Fruit fly (Drosophila melanogaster) whole organism, prepupa: Measurements from ENCODE around the gene Wbp2.
A peak's percentile ranks its signal among the peaks of the same experiment; 100 is the strongest.

ENCODE experiments used
- Blimp-1 ChIP-seq: fragments of 200-800 bp; sonication (Bioruptor generic); optimal IDR thresholded peaks from 3 replicates; lab custom pipeline; 2017; ENCODE audit warnings: missing biosample characterization, missing genetic modification characterization, mild to moderate bottlenecking, moderate library complexity, missing genetic modification reagents
- CG10631 ChIP-seq: fragments of 200-800 bp; sonication (Bioruptor generic); optimal IDR thresholded peaks from 2 replicates; lab custom pipeline; 2016; ENCODE audit warnings: missing biosample characterization, missing genetic modification characterization
- CG10669 ChIP-seq: fragments of 200-800 bp; sonication (Bioruptor generic); optimal IDR thresholded peaks from 3 replicates; lab custom pipeline; 2018; ENCODE audit warnings: missing biosample characterization, mild to moderate bottlenecking, missing genetic modification characterization, moderate library complexity
- CG15336 ChIP-seq: fragments of 200-800 bp; sonication (Bioruptor generic); IDR thresholded peaks from 2 replicates; pipeline ENCODE4 v1.3.6; 2022; ENCODE audit warnings: missing biosample characterization, missing genetic modification characterization
- CG1621 ChIP-seq: fragments of 200-800 bp; sonication (Bioruptor generic); optimal IDR thresholded peaks from 3 replicates; lab custom pipeline; 2018; ENCODE audit warnings: missing biosample characterization, mild to moderate bottlenecking, missing genetic modification characterization
- CG16779 ChIP-seq: fragments of 200-800 bp; sonication (Bioruptor generic); optimal IDR thresholded peaks from 3 replicates; lab custom pipeline; 2017; ENCODE audit warnings: missing biosample characterization, mild to moderate bottlenecking, missing genetic modification characterization
- CG32006 ChIP-seq: fragments of 200-800 bp; sonication (Bioruptor generic); optimal IDR thresholded peaks from 3 replicates; lab custom pipeline; 2017; ENCODE audit warnings: missing biosample characterization, mild to moderate bottlenecking, missing genetic modification characterization
- CG3919 ChIP-seq: fragments of 200-800 bp; sonication (Bioruptor generic); optimal IDR thresholded peaks from 3 replicates; lab custom pipeline; 2016; ENCODE audit warnings: missing biosample characterization, missing genetic modification characterization
- CG6276 ChIP-seq: fragments of 200-800 bp; sonication (Bioruptor generic); optimal IDR thresholded peaks from 2 replicates; lab custom pipeline; 2017; ENCODE audit warnings: missing biosample characterization, mild to moderate bottlenecking, missing genetic modification characterization
- CG6792 ChIP-seq: fragments of 200-800 bp; sonication (Bioruptor generic); optimal IDR thresholded peaks from 3 replicates; lab custom pipeline; 2016; ENCODE audit warnings: missing biosample characterization, missing genetic modification characterization
- CG8119 ChIP-seq: fragments of 200-800 bp; sonication (Bioruptor generic); IDR thresholded peaks from 3 replicates; pipeline ENCODE4 v1.3.6; 2022; ENCODE audit warnings: missing biosample characterization, missing genetic modification characterization
- CG8632 ChIP-seq: fragments of 200-800 bp; sonication (Bioruptor generic); optimal IDR thresholded peaks from 3 replicates; lab custom pipeline; 2016; ENCODE audit warnings: missing biosample characterization, missing genetic modification characterization
- CG9139 ChIP-seq: fragments of 200-800 bp; sonication (Bioruptor generic); optimal IDR thresholded peaks from 3 replicates; lab custom pipeline; 2017; ENCODE audit warnings: missing biosample characterization, mild to moderate bottlenecking, missing genetic modification characterization
- Eip75B ChIP-seq: fragments of 200-800 bp; sonication (Bioruptor generic); optimal IDR thresholded peaks from 3 replicates; lab custom pipeline; 2016; ENCODE audit warnings: missing biosample characterization, missing genetic modification characterization
- Eip78C ChIP-seq: fragments of 200-800 bp; sonication (Bioruptor generic); peaks from one replicate; lab custom pipeline; 2016; ENCODE audit warnings: missing biosample characterization, missing genetic modification characterization
- Eip93F ChIP-seq: fragments of 200-800 bp; sonication (Bioruptor generic); optimal IDR thresholded peaks from 2 replicates; lab custom pipeline; 2016; ENCODE audit warnings: missing biosample characterization, mild to moderate bottlenecking, missing genetic modification characterization
- Ets21C ChIP-seq: fragments of 200-800 bp; sonication (Bioruptor generic); optimal IDR thresholded peaks from 3 replicates; lab custom pipeline; 2016; ENCODE audit warnings: missing biosample characterization, missing genetic modification characterization
- Gug ChIP-seq: fragments of 200-800 bp; sonication (Bioruptor generic); IDR thresholded peaks from 2 replicates; pipeline ENCODE4 v1.3.6; 2022; ENCODE audit warnings: missing biosample characterization, missing genetic modification characterization
- Hr4 ChIP-seq: fragments of 200-800 bp; sonication (Bioruptor generic); optimal IDR thresholded peaks from 3 replicates; lab custom pipeline; 2016; ENCODE audit warnings: missing biosample characterization, missing genetic modification characterization
- Lpt ChIP-seq: fragments of 200-800 bp; sonication (Bioruptor generic); optimal IDR thresholded peaks from 3 replicates; lab custom pipeline; 2016; ENCODE audit warnings: missing biosample characterization, missing genetic modification characterization
- Met ChIP-seq: fragments of 200-800 bp; sonication (Bioruptor generic); optimal IDR thresholded peaks from 3 replicates; lab custom pipeline; 2016; ENCODE audit warnings: missing biosample characterization, missing genetic modification characterization
- OdsH ChIP-seq: fragments of 200-800 bp; sonication (Bioruptor generic); optimal IDR thresholded peaks from 3 replicates; lab custom pipeline; 2016; ENCODE audit warnings: missing biosample characterization, missing genetic modification characterization
- Smox ChIP-seq: fragments of 200-800 bp; sonication (Bioruptor generic); optimal IDR thresholded peaks from 3 replicates; lab custom pipeline; 2016; ENCODE audit warnings: missing biosample characterization, missing genetic modification characterization
- Sox14 ChIP-seq: fragments of 200-800 bp; sonication (Bioruptor generic); optimal IDR thresholded peaks from 3 replicates; lab custom pipeline; 2016; ENCODE audit warnings: missing biosample characterization, missing genetic modification characterization
- dac ChIP-seq: fragments of 200-800 bp; sonication (Bioruptor generic); optimal IDR thresholded peaks from 2 replicates; lab custom pipeline; 2017; ENCODE audit warnings: missing biosample characterization, mild to moderate bottlenecking, missing genetic modification characterization
- esn ChIP-seq: fragments of 200-800 bp; sonication (Bioruptor generic); optimal IDR thresholded peaks from 2 replicates; lab custom pipeline; 2016; ENCODE audit warnings: missing biosample characterization, mild to moderate bottlenecking, missing genetic modification characterization, moderate library complexity
- fkh ChIP-seq: fragments of 200-800 bp; sonication (Bioruptor generic); optimal IDR thresholded peaks from 3 replicates; lab custom pipeline; 2017; ENCODE audit warnings: missing biosample characterization, mild to moderate bottlenecking, missing genetic modification characterization, moderate library complexity
- salr ChIP-seq, 2 experiments: fragments of 200-800 bp; sonication (Bioruptor generic); optimal IDR thresholded peaks; 3 replicates each; lab custom pipeline; 2016 to 2018; ENCODE audit warnings: missing biosample characterization in 2 of 2, missing genetic modification characterization in 2 of 2, mild to moderate bottlenecking in 1 of 2
- spab ChIP-seq: fragments of 200-800 bp; sonication (Bioruptor generic); optimal IDR thresholded peaks from 2 replicates; lab custom pipeline; 2017; ENCODE audit warnings: missing biosample characterization, mild to moderate bottlenecking, missing genetic modification characterization, missing genetic modification reagents
- topi ChIP-seq: fragments of 200-800 bp; sonication (Bioruptor generic); optimal IDR thresholded peaks from 3 replicates; lab custom pipeline; 2016; ENCODE audit warnings: missing biosample characterization, missing genetic modification characterization
- vri ChIP-seq: fragments of 200-800 bp; sonication (Bioruptor generic); optimal IDR thresholded peaks from 3 replicates; lab custom pipeline; 2016; ENCODE audit warnings: missing biosample characterization, mild to moderate bottlenecking, missing genetic modification characterization

Wbp2 gene

dm6 chr3L:12862820-12863219 lies 12.9 kb downstream of the Wbp2 start, which contains the start of gene CG10943:
Gene CG10943, minus strand, starts transcription at chr3L:12862920.
- TF ChIP-seq CG6276 (GFP tag; lab: Kevin White, UChicago) = no peak
- TF ChIP-seq Sox14 (GFP tag; lab: Kevin White, UChicago) = no peak
- TF ChIP-seq CG8632 (GFP tag; lab: Kevin White, UChicago) = no peak
- TF ChIP-seq Eip78C = no peak
- no peak for TF ChIP-seq Lpt (GFP tag; lab: Kevin White, UChicago)
- peak; percentile 14 for TF ChIP-seq vri

- TF ChIP-seq CG6792 (GFP tag; lab: Kevin White, UChicago) (no peak), CG3919 (GFP tag; lab: Kevin White, UChicago) (no peak), CG8119 (no peak), OdsH (no peak)
These were observed 14.5 kb downstream of the Wbp2 start for dm6 chr3L:12864472-12864871.

dm6 chr3L:12867956-12868443 lies 18.0 kb downstream of the Wbp2 start:
- TF ChIP-seq Eip75B (GFP tag; lab: Kevin White, UChicago) = no peak
- TF ChIP-seq Gug (GFP tag; lab: Robert Waterston, UW) = no peak
- no peak for TF ChIP-seq CG15336 (GFP tag; lab: Robert Waterston, UW)
- no peak for TF ChIP-seq salr (GFP tag; optimal IDR thresholded peaks at IDR 0.05; lab: Kevin White, UChicago)
- no peak for TF ChIP-seq Eip93F (GFP tag; lab: Kevin White, UChicago)

- TF ChIP-seq Blimp-1 (GFP tag; lab: Kevin White, UChicago) (no peak), Met (GFP tag; lab: Kevin White, UChicago) (no peak), Sox14 (GFP tag; lab: Kevin White, UChicago) (no peak), CG32006 (GFP tag; lab: Kevin White, UChicago) (no peak), esn (no peak), Ets21C (GFP tag; lab: Kevin White, UChicago) (no peak), CG1621 (tag; lab: Kevin White, UChicago) (no peak), Eip78C (no peak), CG9139 (GFP tag; lab: Kevin White, UChicago) (no peak), CG16779 (tag; lab: Kevin White, UChicago) (no peak), Lpt (GFP tag; lab: Kevin White, UChicago) (no peak), CG3919 (GFP tag; lab: Kevin White, UChicago) (no peak), CG8632 (GFP tag; lab: Kevin White, UChicago) (no peak), CG6792 (GFP tag; lab: Kevin White, UChicago) (no peak), spab (GFP tag; lab: Kevin White, UChicago) (no peak), dac (GFP tag; lab: Kevin White, UChicago) (no peak), Hr4 (GFP tag; lab: Kevin White, UChicago) (no peak), CG6276 (GFP tag; lab: Kevin White, UChicago) (no peak)
These were observed 24.2 kb downstream of the Wbp2 start for dm6 chr3L:12874211-12874610.

dm6 chr3L:12884680-12885079 lies 34.7 kb downstream of the Wbp2 start, which contains the start of gene CG14120:
Gene CG14120, plus strand, starts transcription at chr3L:12885039.
- no peak for TF ChIP-seq topi (GFP tag; lab: Kevin White, UChicago)
- no peak for TF ChIP-seq CG10669 (GFP tag; lab: Kevin White, UChicago)
- TF ChIP-seq CG10631 (GFP tag; lab: Kevin White, UChicago) = no peak
- no peak for TF ChIP-seq Hr4 (GFP tag; lab: Kevin White, UChicago)
- TF ChIP-seq fkh (GFP tag; lab: Kevin White, UChicago) = no peak
- TF ChIP-seq vri = peak; percentile 81
- TF ChIP-seq Smox (GFP tag; lab: Kevin White, UChicago) = no peak
